Worm (Caenorhabditis elegans) whole organism, late embryonic: ENCODE data around the gene syx-18.

ENCODE experiments used
- fkh-10 ChIP-seq: fragments of 150-350 bp; optimal IDR thresholded peaks from 2 replicates; lab custom pipeline; 2014; ENCODE audit warnings: missing biosample characterization, missing genetic modification reagents, missing genetic modification characterization
- gmeb-2 ChIP-seq: sonication (generic microtip); optimal IDR thresholded peaks from 2 replicates; lab custom pipeline; 2016; ENCODE audit warnings: missing genetic modification characterization, inconsistent platforms, missing compliant biosample characterization
- hlh-30 ChIP-seq: sonication (generic microtip); optimal IDR thresholded peaks from 2 replicates; lab custom pipeline; 2017; ENCODE audit warnings: antibody characterized with exemption, missing genetic modification characterization, missing compliant biosample characterization; ENCODE audit not compliant: insufficient read depth
- pha-4 ChIP-seq: fragments of 150-350 bp; optimal IDR thresholded peaks from 2 replicates; lab custom pipeline; 2018; ENCODE audit warnings: missing biosample characterization, missing genetic modification reagents, missing genetic modification characterization
- tbx-7 ChIP-seq: sonication (generic microtip); optimal IDR thresholded peaks from 2 replicates; lab custom pipeline; 2016; ENCODE audit warnings: missing genotype, missing genetic modification characterization, missing compliant biosample characterization

ce11 chrV:6666557-6666956 lies 11.3 kb upstream of the syx-18 start:
- TF ChIP-seq pha-4 (tag; lab: Kevin White, UChicago), result no peak
- TF ChIP-seq gmeb-2, result no peak
- no peak for TF ChIP-seq hlh-30 (tag; lab: Kevin White, UChicago)
- no peak for TF ChIP-seq fkh-10 (GFP tag; lab: Kevin White, UChicago)
- no peak for TF ChIP-seq tbx-7 (tag; lab: Kevin White, UChicago)
